Fruit fly (Drosophila melanogaster) whole organism, wandering third instar larva: ENCODE measurements around the gene CG43407.

Source experiments
- Abd-B ChIP-seq: fragments of >200 bp; optimal IDR thresholded peaks from 2 replicates; lab custom pipeline; 2017; ENCODE audit warnings: missing biosample characterization, missing genetic modification characterization
- CG32264 ChIP-seq: fragments of 200-800 bp; sonication (Bioruptor generic); optimal IDR thresholded peaks from 2 replicates; lab custom pipeline; 2016; ENCODE audit warnings: missing biosample characterization, missing genetic modification characterization
- CG9705 ChIP-seq: fragments of 200-800 bp; sonication (Bioruptor generic); optimal IDR thresholded peaks from 2 replicates; lab custom pipeline; 2018; ENCODE audit warnings: missing biosample characterization, mild to moderate bottlenecking, missing genetic modification characterization
- CrebA ChIP-seq: fragments of 200-800 bp; sonication (Bioruptor generic); optimal IDR thresholded peaks from 2 replicates; lab custom pipeline; 2016; ENCODE audit warnings: missing biosample characterization, mild to moderate bottlenecking, missing genetic modification characterization, borderline replicate concordance
- Dfd ChIP-seq: fragments of >200 bp; optimal IDR thresholded peaks from 2 replicates; lab custom pipeline; 2017; ENCODE audit warnings: missing biosample characterization, missing genetic modification characterization
- Dif ChIP-seq: fragments of 200-275, 200-300 bp; sonication (Bioruptor generic); optimal IDR thresholded peaks from 2 replicates; lab custom pipeline; 2018; ENCODE audit warnings: missing biosample characterization, missing genetic modification characterization; ENCODE audit not compliant: partially characterized antibody
- GATAd ChIP-seq: sonication (Bioruptor generic); optimal IDR thresholded peaks from 2 replicates; lab custom pipeline; 2016; ENCODE audit warnings: missing biosample characterization, missing genetic modification characterization
- HLH106 ChIP-seq: fragments of 200-800 bp; optimal IDR thresholded peaks from 3 replicates; lab custom pipeline; 2019; ENCODE audit warnings: missing biosample characterization, mild to moderate bottlenecking, missing genetic modification characterization, moderate library complexity
- Hnf4 ChIP-seq: fragments of 200-800 bp; sonication (Bioruptor generic); optimal IDR thresholded peaks from 2 replicates; lab custom pipeline; 2016; ENCODE audit warnings: missing biosample characterization, mild to moderate bottlenecking, missing genetic modification characterization
- Hr78 ChIP-seq: fragments of >200 bp; optimal IDR thresholded peaks from 2 replicates; lab custom pipeline; 2017; ENCODE audit warnings: missing biosample characterization, missing genetic modification characterization
- Hr83 ChIP-seq: fragments of 200-300 bp; sonication (Bioruptor generic); optimal IDR thresholded peaks from 2 replicates; lab custom pipeline; 2016; ENCODE audit warnings: missing biosample characterization, mild to moderate bottlenecking, missing genetic modification characterization, moderate library complexity; ENCODE audit not compliant: poor library complexity, severe bottlenecking
- Jra ChIP-seq: sonication (Bioruptor generic); optimal IDR thresholded peaks from 2 replicates; lab custom pipeline; 2016; ENCODE audit warnings: missing biosample characterization, missing genetic modification characterization
- Mio ChIP-seq: sonication (Bioruptor generic); optimal IDR thresholded peaks from 2 replicates; lab custom pipeline; 2016; ENCODE audit warnings: missing biosample characterization, missing genetic modification characterization
- Myc ChIP-seq: fragments of >200 bp; optimal IDR thresholded peaks from 2 replicates; lab custom pipeline; 2017
- N ChIP-seq: fragments of >200 bp; optimal IDR thresholded peaks from 2 replicates; lab custom pipeline; 2018; ENCODE audit warnings: missing biosample characterization, missing external identifiers, missing genetic modification characterization
- OdsH ChIP-seq: fragments of 200-800 bp; sonication (Bioruptor generic); optimal IDR thresholded peaks from 2 replicates; lab custom pipeline; 2016; ENCODE audit warnings: missing biosample characterization, mild to moderate bottlenecking, missing genetic modification characterization
- Rel ChIP-seq, 2 experiments: fragments of 200-800 bp; sonication (Bioruptor generic) in 1 of 2; optimal IDR thresholded peaks; 2 replicates in 1 of 2; 3 replicates in 1 of 2; lab custom pipeline; 2016 to 2019; ENCODE audit warnings: mild to moderate bottlenecking in 2 of 2, missing biosample characterization in 2 of 2, missing genetic modification characterization in 2 of 2, moderate library complexity in 1 of 2
- Sp1 ChIP-seq: fragments of 200-800 bp; sonication (Bioruptor generic); optimal IDR thresholded peaks from 3 replicates; lab custom pipeline; 2019; ENCODE audit warnings: missing biosample characterization, mild to moderate bottlenecking, missing genetic modification characterization, moderate library complexity
- Vsx2 ChIP-seq: fragments of 200-300, 225-300 bp; sonication (Bioruptor generic); optimal IDR thresholded peaks from 2 replicates; lab custom pipeline; 2018; ENCODE audit warnings: missing biosample characterization, missing genetic modification characterization; ENCODE audit not compliant: partially characterized antibody
- br ChIP-seq: fragments of 200-800 bp; sonication (Bioruptor generic); optimal IDR thresholded peaks from 2 replicates; lab custom pipeline; 2016; ENCODE audit warnings: missing biosample characterization, missing genetic modification characterization
- brk ChIP-seq: fragments of 200-800 bp; sonication (Bioruptor generic); optimal IDR thresholded peaks from 2 replicates; lab custom pipeline; 2016; ENCODE audit warnings: missing biosample characterization, mild to moderate bottlenecking, missing genetic modification characterization
- dl ChIP-seq, 2 experiments: fragments of 175-275, 200-275 bp in 1 of 2; fragments of 200-275 bp in 1 of 2; sonication (Bioruptor generic); optimal IDR thresholded peaks; lab custom pipeline; 2018; ENCODE audit warnings: mild to moderate bottlenecking in 2 of 2, missing biosample characterization in 2 of 2, missing genetic modification characterization in 2 of 2, moderate library complexity in 2 of 2; ENCODE audit not compliant: partially characterized antibody in 2 of 2, insufficient read depth in 1 of 2
- dmrt93B ChIP-seq: fragments of 200-800 bp; sonication (Bioruptor generic); optimal IDR thresholded peaks from 2 replicates; lab custom pipeline; 2018; ENCODE audit warnings: missing biosample characterization, mild to moderate bottlenecking, missing genetic modification characterization
- dsf ChIP-seq: sonication (Bioruptor generic); optimal IDR thresholded peaks from 2 replicates; lab custom pipeline; 2016; ENCODE audit warnings: missing biosample characterization, missing genetic modification characterization, borderline replicate concordance
- ey ChIP-seq: fragments of 200-800 bp; sonication (Bioruptor generic); optimal IDR thresholded peaks from 2 replicates; lab custom pipeline; 2016; ENCODE audit warnings: missing biosample characterization, missing genetic modification characterization
- foxo ChIP-seq, 2 experiments: fragments of 200-800 bp; sonication (Bioruptor generic); optimal IDR thresholded peaks; 2 replicates in 1 of 2; 3 replicates in 1 of 2; lab custom pipeline; 2016 to 2017; ENCODE audit warnings: missing biosample characterization in 2 of 2, missing genetic modification characterization in 2 of 2
- fru ChIP-seq: fragments of 200-800 bp; sonication (Bioruptor generic); optimal IDR thresholded peaks from 3 replicates; lab custom pipeline; 2016; ENCODE audit warnings: missing biosample characterization, mild to moderate bottlenecking, missing genetic modification characterization
- h ChIP-seq: fragments of 200-800 bp; sonication (Bioruptor generic); optimal IDR thresholded peaks from 3 replicates; lab custom pipeline; 2016; ENCODE audit warnings: missing biosample characterization, mild to moderate bottlenecking, missing genetic modification characterization
- jim ChIP-seq: fragments of 175-275, 200-325 bp; sonication (Bioruptor generic); optimal IDR thresholded peaks from 2 replicates; lab custom pipeline; 2016; ENCODE audit warnings: missing biosample characterization, mild to moderate bottlenecking, missing genetic modification characterization
- lola ChIP-seq: fragments of >200 bp; optimal IDR thresholded peaks from 2 replicates; lab custom pipeline; 2017; ENCODE audit warnings: missing biosample characterization, missing genetic modification characterization
- pan ChIP-seq: fragments of >200 bp; optimal IDR thresholded peaks from 2 replicates; lab custom pipeline; 2017
- psq ChIP-seq: fragments of 200-800 bp; sonication (Bioruptor generic); optimal IDR thresholded peaks from 3 replicates; lab custom pipeline; 2017; ENCODE audit warnings: missing biosample characterization, mild to moderate bottlenecking, missing genetic modification characterization, moderate library complexity
- rgr ChIP-seq: fragments of 200-800 bp; sonication (Bioruptor generic); optimal IDR thresholded peaks from 3 replicates; lab custom pipeline; 2016; ENCODE audit warnings: missing biosample characterization, mild to moderate bottlenecking, missing genetic modification characterization
- sage ChIP-seq: fragments of 200-800 bp; sonication (Bioruptor generic); optimal IDR thresholded peaks from 2 replicates; lab custom pipeline; 2016; ENCODE audit warnings: missing biosample characterization, mild to moderate bottlenecking, missing genetic modification characterization
- sv ChIP-seq: fragments of 200-800 bp; sonication (Bioruptor generic); optimal IDR thresholded peaks from 3 replicates; lab custom pipeline; 2016; ENCODE audit warnings: missing biosample characterization, missing genetic modification characterization
- tai ChIP-seq: sonication (Bioruptor generic); optimal IDR thresholded peaks from 2 replicates; lab custom pipeline; 2016; ENCODE audit warnings: missing biosample characterization, missing genetic modification characterization
- usp ChIP-seq: fragments of >200 bp; optimal IDR thresholded peaks from 2 replicates; lab custom pipeline; 2017; ENCODE audit warnings: missing biosample characterization, missing genetic modification characterization
- woc ChIP-seq: sonication (Bioruptor generic); optimal IDR thresholded peaks from 2 replicates; lab custom pipeline; 2016; ENCODE audit warnings: missing biosample characterization, mild to moderate bottlenecking, missing genetic modification characterization

Gene CG43407

DNA sequence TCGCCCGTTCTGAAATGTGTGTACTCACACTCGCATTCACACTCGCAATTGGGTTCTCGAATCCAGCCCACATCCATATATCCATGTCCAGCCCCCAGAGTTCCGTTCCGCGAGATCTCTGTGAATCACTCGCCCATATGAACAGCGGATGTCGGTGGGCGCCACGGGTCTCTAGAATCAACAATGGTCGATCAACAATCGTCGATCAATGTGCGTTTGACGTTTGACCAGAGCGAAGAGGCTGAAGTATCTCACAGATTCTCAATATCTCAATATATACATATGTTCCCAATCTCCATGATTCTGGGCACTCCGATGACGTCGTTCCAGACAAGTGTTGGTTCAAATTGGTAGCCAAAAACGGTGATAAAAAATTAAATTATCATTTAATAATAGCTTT lies 35.9 kb upstream of the CG43407 start:
- TF ChIP-seq OdsH (GFP tag; lab: Kevin White, UChicago) (no peak), sv (GFP tag; lab: Kevin White, UChicago) (no peak), CrebA (GFP tag; lab: Kevin White, UChicago) (no peak), Mio (GFP tag; lab: Kevin White, UChicago) (no peak)

DNA sequence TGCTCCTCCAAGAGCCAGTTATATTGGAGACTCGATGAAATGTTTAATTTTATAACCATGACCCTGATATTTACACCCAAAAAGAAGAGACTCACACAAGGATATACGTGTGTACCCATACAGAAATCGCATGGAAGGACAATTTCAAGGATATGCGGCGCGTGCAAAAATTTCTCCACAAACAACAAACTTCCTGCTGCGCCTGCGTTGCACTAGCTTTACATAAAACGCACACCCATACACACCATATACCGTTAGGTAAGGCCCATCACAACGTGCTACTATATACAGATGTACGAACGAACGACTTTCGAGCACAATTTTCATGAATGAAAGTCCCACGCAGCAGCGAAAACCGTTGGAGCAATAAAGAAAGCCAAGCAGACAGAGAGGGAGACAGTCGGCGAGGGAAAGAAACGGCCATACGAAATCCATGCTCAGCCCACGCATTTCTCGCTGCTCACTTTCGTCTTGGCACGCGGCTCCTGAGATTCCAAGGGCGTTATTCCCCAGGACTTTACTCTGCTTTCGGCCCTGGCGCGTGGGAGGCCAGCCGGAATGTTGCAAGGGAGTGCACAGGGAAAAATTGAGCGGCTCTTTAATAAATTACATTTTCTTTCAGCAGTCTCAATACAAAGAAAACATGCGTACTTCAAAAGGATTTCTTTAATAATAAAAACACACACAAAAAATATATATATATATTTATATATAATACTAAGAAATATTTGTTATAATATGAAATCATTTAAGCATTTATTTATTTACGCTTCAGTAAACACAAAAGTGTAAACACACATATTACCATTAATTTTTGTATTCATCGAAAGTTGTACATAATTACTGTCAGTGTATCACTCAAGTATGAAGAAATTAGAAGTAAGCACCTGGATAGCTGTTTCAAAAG lies 34.4 kb upstream of the CG43407 start:
- TF ChIP-seq psq (GFP tag; lab: Kevin White, UChicago) (peak; percentile 35), HLH106 (peak; percentile 10), sv (GFP tag; lab: Kevin White, UChicago) (no peak), pan (lab: Kevin White, UChicago) (no peak), foxo (GFP tag; optimal IDR thresholded peaks at IDR 0.05; lab: Kevin White, UChicago) (peak in 1 of 2 experiments; percentile 24), Sp1 (peak; percentile 28)

dm6 chr3L:19086364-19087200 lies 33.4 kb upstream of the CG43407 start, which contains the start of gene Mkp3:
TSS of gene Mkp3 (minus strand) at chr3L:19086426.
- TF ChIP-seq fru (GFP tag; lab: Kevin White, UChicago) (peak; percentile 76), rgr (GFP tag; lab: Kevin White, UChicago) (peak; percentile 85), jim (no peak), OdsH (GFP tag; lab: Kevin White, UChicago) (peak; percentile 87), lola (GFP tag; lab: Kevin White, UChicago) (no peak), Mio (GFP tag; lab: Kevin White, UChicago) (no peak), Rel (GFP tag; optimal IDR thresholded peaks at IDR 0.05; lab: Kevin White, UChicago) (peak; percentile 80), Rel (tag; optimal IDR thresholded peaks at IDR 0.05; lab: Kevin White, UChicago) (peak; percentile 65), Hr78 (GFP tag; lab: Kevin White, UChicago) (no peak), CrebA (GFP tag; lab: Kevin White, UChicago) (no peak), HLH106 (peak; percentile 92), br (peak; percentile 35), foxo (GFP tag; optimal IDR thresholded peaks at IDR 0.05; lab: Kevin White, UChicago) (peak in 1 of 2 experiments; percentile 86), sage (peak; percentile 62), pan (lab: Kevin White, UChicago) (no peak), Hr83 (GFP tag; lab: Kevin White, UChicago) (peak; percentile 29), Myc (lab: Kevin White, UChicago) (no peak), Abd-B (GFP tag; lab: Kevin White, UChicago) (no peak), GATAd (GFP tag; lab: Kevin White, UChicago) (no peak), psq (GFP tag; lab: Kevin White, UChicago) (peak; percentile 82), usp (GFP tag; lab: Kevin White, UChicago) (no peak), Dfd (GFP tag; lab: Kevin White, UChicago) (peak; percentile 69), woc (GFP tag; lab: Kevin White, UChicago) (peak; percentile 63), CG9705 (GFP tag; lab: Kevin White, UChicago) (peak; percentile 73), Dif (peak; percentile 53), sv (GFP tag; lab: Kevin White, UChicago) (peak; percentile 84), Hnf4 (peak; percentile 66), Sp1 (peak; percentile 92), Vsx2 (GFP tag; lab: Kevin White, UChicago) (no peak), dmrt93B (GFP tag; lab: Kevin White, UChicago) (peak; percentile 66), CG32264 (GFP tag; lab: Kevin White, UChicago) (no peak), brk (GFP tag; lab: Kevin White, UChicago) (peak; percentile 81), N (no peak), Jra (GFP tag; lab: Kevin White, UChicago) (no peak), dl (GFP tag; optimal IDR thresholded peaks at IDR 0.05; lab: Kevin White, UChicago; ENCODE audit: insufficient read depth in 1 of 2, partially characterized antibody in 2 of 2) (peak in 1 of 2 experiments; percentile 25), dsf (no peak), ey (GFP tag; lab: Kevin White, UChicago) (peak; percentile 68), tai (no peak), h (GFP tag; lab: Kevin White, UChicago) (peak; percentile 77)
- TF ChIP-seq, all 38 proteins: peak for 22
